Worm (Caenorhabditis elegans) whole organism, L2 larva: ENCODE results near the gene F36D4.4.

Experiments
- C34F6.9 ChIP-seq: fragments of 150-350 bp; optimal IDR thresholded peaks from 2 replicates; lab custom pipeline; 2014; ENCODE audit warnings: missing biosample characterization, missing genetic modification characterization
- R02D3.7 ChIP-seq: fragments of 150-350 bp; optimal IDR thresholded peaks from 2 replicates; lab custom pipeline; 2014; ENCODE audit warnings: missing biosample characterization, missing genetic modification characterization
- Y55F3AM.14 ChIP-seq: fragments of 200-800 bp; sonication (Bioruptor generic); optimal IDR thresholded peaks from 2 replicates; lab custom pipeline; 2018; ENCODE audit warnings: mild to moderate bottlenecking, missing genetic modification characterization, missing compliant biosample characterization
- ZK546.5 ChIP-seq: sonication (generic microtip); optimal IDR thresholded peaks from 2 replicates; lab custom pipeline; 2017; ENCODE audit warnings: missing biosample characterization, missing genetic modification characterization
- aly-2 ChIP-seq: fragments of 150-350 bp; optimal IDR thresholded peaks from 2 replicates; lab custom pipeline; 2014; ENCODE audit warnings: missing biosample characterization, missing genetic modification characterization
- ama-1 ChIP-seq: fragments of 150-350 bp; optimal IDR thresholded peaks from 2 replicates; lab custom pipeline; 2018; ENCODE audit warnings: inconsistent platforms
- blmp-1 ChIP-seq: sonication (generic microtip); optimal IDR thresholded peaks from 2 replicates; lab custom pipeline; 2017; ENCODE audit warnings: missing genetic modification characterization, mild to moderate bottlenecking, missing compliant biosample characterization, antibody characterized with exemption, moderate library complexity; ENCODE audit not compliant: insufficient read depth
- ceh-82 ChIP-seq: fragments of 150-350 bp; optimal IDR thresholded peaks from 2 replicates; lab custom pipeline; 2014; ENCODE audit warnings: missing biosample characterization, missing genetic modification characterization
- crh-2 ChIP-seq: sonication (generic microtip); optimal IDR thresholded peaks from 2 replicates; lab custom pipeline; 2017; ENCODE audit warnings: missing biosample characterization, missing genetic modification characterization
- dmd-4 ChIP-seq: sonication (generic microtip); optimal IDR thresholded peaks from 2 replicates; lab custom pipeline; 2017; ENCODE audit warnings: missing biosample characterization, missing genetic modification characterization
- egl-27 ChIP-seq: sonication (generic microtip); optimal IDR thresholded peaks from 3 replicates; lab custom pipeline; 2017; ENCODE audit warnings: missing biosample characterization, missing genetic modification reagents, missing genetic modification characterization
- elt-1 ChIP-seq: fragments of 150-350 bp; optimal IDR thresholded peaks from 2 replicates; lab custom pipeline; 2014; ENCODE audit warnings: missing biosample characterization, missing genetic modification characterization
- elt-3 ChIP-seq: sonication (generic microtip); optimal IDR thresholded peaks from 2 replicates; lab custom pipeline; 2017; ENCODE audit warnings: missing biosample characterization, missing genetic modification characterization
- fos-1 ChIP-seq: fragments of 150-350 bp; optimal IDR thresholded peaks from 2 replicates; lab custom pipeline; 2014; ENCODE audit warnings: missing biosample characterization, missing genetic modification characterization
- gmeb-1 ChIP-seq: fragments of 150-350 bp; optimal IDR thresholded peaks from 2 replicates; lab custom pipeline; 2014; ENCODE audit warnings: missing biosample characterization, missing genetic modification characterization
- lin-11 ChIP-seq: fragments of 150-350 bp; sonication (generic microtip); optimal IDR thresholded peaks from 2 replicates; lab custom pipeline; 2014; ENCODE audit warnings: missing biosample characterization, missing genetic modification characterization, inconsistent platforms, mixed read lengths
- lin-13 ChIP-seq: fragments of 150-350 bp; optimal IDR thresholded peaks from 2 replicates; lab custom pipeline; 2014; ENCODE audit warnings: missing biosample characterization, missing genetic modification reagents, missing genetic modification characterization
- mab-5 ChIP-seq: fragments of 150-350 bp; optimal IDR thresholded peaks from 2 replicates; lab custom pipeline; 2014; ENCODE audit warnings: missing biosample characterization, missing genetic modification characterization
- mbf-1 ChIP-seq: sonication (generic microtip); optimal IDR thresholded peaks from 2 replicates; lab custom pipeline; 2017; ENCODE audit warnings: missing biosample characterization, missing genetic modification characterization
- mdl-1 ChIP-seq, 2 experiments: fragments of 150-350 bp in 1 of 2; sonication (generic microtip) in 1 of 2; optimal IDR thresholded peaks; 2 replicates each; lab custom pipeline; 2017; ENCODE audit warnings: missing biosample characterization in 2 of 2, missing genetic modification characterization in 2 of 2
- nhr-10 ChIP-seq: sonication (generic microtip); optimal IDR thresholded peaks from 2 replicates; lab custom pipeline; 2017; ENCODE audit warnings: missing biosample characterization, missing genetic modification characterization
- nhr-12 ChIP-seq: fragments of 150-350 bp; optimal IDR thresholded peaks from 2 replicates; lab custom pipeline; 2014; ENCODE audit warnings: missing biosample characterization, missing genetic modification characterization
- nhr-21 ChIP-seq: fragments of 150-350 bp; optimal IDR thresholded peaks from 2 replicates; lab custom pipeline; 2014; ENCODE audit warnings: missing biosample characterization, missing genetic modification characterization
- nhr-23 ChIP-seq: fragments of 150-350 bp; optimal IDR thresholded peaks from 2 replicates; lab custom pipeline; 2014; ENCODE audit warnings: missing biosample characterization, missing genetic modification reagents, missing genetic modification characterization
- nhr-237 ChIP-seq: fragments of 150-350 bp; optimal IDR thresholded peaks from 2 replicates; lab custom pipeline; 2014; ENCODE audit warnings: missing biosample characterization, missing genetic modification characterization
- nhr-25 ChIP-seq: fragments of 150-350 bp; sonication (generic microtip); optimal IDR thresholded peaks from 3 replicates; lab custom pipeline; 2014; ENCODE audit warnings: missing biosample characterization, missing genetic modification characterization
- nhr-77 ChIP-seq: fragments of 150-350 bp; optimal IDR thresholded peaks from 2 replicates; lab custom pipeline; 2014; ENCODE audit warnings: missing biosample characterization, missing genetic modification characterization
- peb-1 ChIP-seq: fragments of 150-350 bp; optimal IDR thresholded peaks from 2 replicates; lab custom pipeline; 2014; ENCODE audit warnings: missing biosample characterization, missing genetic modification characterization
- sma-9 ChIP-seq, 2 experiments: fragments of 150-350 bp in 1 of 2; sonication (generic microtip) in 1 of 2; optimal IDR thresholded peaks; 2 replicates each; lab custom pipeline; 2014 to 2016; ENCODE audit warnings: missing genetic modification characterization in 2 of 2, mild to moderate bottlenecking in 1 of 2, missing biosample characterization in 1 of 2, missing compliant biosample characterization in 1 of 2, missing genetic modification reagents in 1 of 2, moderate library complexity in 1 of 2
- snpc-4 ChIP-seq: fragments of 150-350 bp; optimal IDR thresholded peaks from 2 replicates; lab custom pipeline; 2014; ENCODE audit warnings: missing biosample characterization, missing genetic modification characterization
- unc-39 ChIP-seq: fragments of 150-350 bp; optimal IDR thresholded peaks from 2 replicates; lab custom pipeline; 2014; ENCODE audit warnings: missing biosample characterization, missing genetic modification characterization
- ztf-11 ChIP-seq: sonication (generic microtip); optimal IDR thresholded peaks from 2 replicates; lab custom pipeline; 2017; ENCODE audit warnings: missing biosample characterization, missing genetic modification characterization
- ztf-4 ChIP-seq: fragments of 150-350 bp; optimal IDR thresholded peaks from 2 replicates; lab custom pipeline; 2014; ENCODE audit warnings: missing biosample characterization, missing genetic modification characterization

The F36D4.4 gene

DNA sequence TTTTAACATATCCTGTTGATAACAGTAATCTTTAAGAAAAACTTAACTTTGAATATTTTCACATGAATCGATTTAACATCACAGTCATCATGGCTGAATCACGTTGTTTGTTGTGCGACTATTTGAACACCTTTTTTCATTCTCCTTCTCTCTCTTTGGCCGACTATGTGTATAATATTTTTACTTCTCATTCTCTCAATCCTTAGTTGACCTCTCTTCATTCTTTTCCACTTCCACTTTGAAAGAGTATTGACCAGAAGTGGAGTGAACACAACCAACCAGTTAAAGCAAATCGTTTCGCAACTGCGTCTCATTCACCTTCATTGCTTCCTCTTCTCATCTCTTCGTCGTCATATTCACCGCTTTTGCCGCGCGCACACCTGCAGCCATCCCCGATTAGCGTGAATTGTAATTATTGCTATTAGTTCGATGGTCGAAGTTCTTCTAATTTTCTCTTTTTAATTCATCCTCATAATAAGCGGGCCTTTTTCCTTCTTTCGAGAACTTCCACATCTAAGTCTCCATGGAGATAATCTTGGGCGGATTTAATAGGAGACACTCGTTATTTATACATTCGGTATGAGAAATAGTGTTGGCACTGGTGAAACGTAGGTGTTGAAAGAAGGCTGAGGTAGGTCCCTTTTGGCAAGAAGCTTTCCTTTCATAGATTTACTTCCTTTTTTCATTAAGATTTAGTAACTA lies 19.3 kb downstream of the F36D4.4 start:
- TF ChIP-seq nhr-25 (peak; percentile 35), gmeb-1 (tag; lab: Kevin White, UChicago) (no peak)
- TF ChIP-seq, all 48 proteins: peak for 1

DNA sequence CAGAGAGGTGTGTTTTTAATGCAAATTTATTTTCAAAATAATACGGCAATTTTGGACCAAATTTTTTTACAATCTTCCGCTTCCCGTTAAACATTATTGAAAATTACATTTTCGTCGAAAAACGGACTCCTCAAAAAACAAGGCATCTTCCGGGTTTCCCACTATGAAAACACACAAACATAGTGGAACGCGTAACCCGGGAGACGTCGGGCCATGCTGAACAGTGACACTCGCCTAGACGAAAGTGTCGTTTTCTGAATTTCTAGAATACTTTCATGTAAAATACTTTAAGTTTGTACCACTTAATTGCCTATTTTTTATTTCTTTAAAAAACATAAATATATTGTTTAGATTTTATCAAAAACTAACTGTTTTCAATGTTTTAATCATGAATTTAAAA lies 22.5 kb downstream of the F36D4.4 start:
- no peak for TF ChIP-seq mab-5 (tag; lab: Kevin White, UChicago)
- TF ChIP-seq snpc-4 (tag; lab: Kevin White, UChicago): peak; percentile 95

ce11 chrV:9386143-9386542 lies 28.3 kb downstream of the F36D4.4 start, which contains the start of gene hum-2:
Gene hum-2, plus strand, starts transcription at chrV:9386175.
- TF ChIP-seq lin-13 (GFP tag; lab: Kevin White, UChicago) (no peak), ZK546.5 (tag; lab: Kevin White, UChicago) (no peak), mdl-1 (tag; optimal IDR thresholded peaks at IDR 0.05; lab: Kevin White, UChicago) (no peak), nhr-10 (no peak), nhr-12 (tag; lab: Kevin White, UChicago) (no peak)

DNA sequence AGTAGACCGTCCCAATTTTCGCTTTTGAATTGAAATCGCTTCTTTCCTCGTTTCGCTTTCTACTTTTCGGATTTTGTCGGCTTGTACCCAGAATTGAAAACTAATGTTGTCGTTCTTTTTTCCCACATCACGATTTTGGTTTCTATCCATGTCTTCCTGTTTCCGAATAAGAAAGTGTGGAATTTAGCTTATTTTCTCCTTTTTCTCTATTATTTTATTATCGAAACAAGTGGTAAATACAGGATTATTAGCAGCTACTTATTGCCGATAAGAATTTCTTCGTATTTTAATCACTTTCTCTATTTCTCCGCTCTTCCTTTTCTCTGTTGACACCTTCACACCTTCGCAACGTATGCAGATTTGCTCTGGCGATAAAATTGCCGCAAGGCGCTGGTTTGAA lies 29.5 kb downstream of the F36D4.4 start:
- TF ChIP-seq gmeb-1 (tag; lab: Kevin White, UChicago): no peak
- TF ChIP-seq mab-5 (tag; lab: Kevin White, UChicago): no peak
- no peak for TF ChIP-seq dmd-4 (tag; lab: Kevin White, UChicago)
- TF ChIP-seq Y55F3AM.14: no peak
- no peak for TF ChIP-seq elt-3 (tag; lab: Kevin White, UChicago)
- TF ChIP-seq ztf-4 (tag; lab: Kevin White, UChicago): no peak
- TF ChIP-seq ama-1 (lab: Kevin White, UChicago): no peak
- no peak for TF ChIP-seq peb-1
- no peak for TF ChIP-seq ceh-82
- TF ChIP-seq egl-27: no peak
- no peak for TF ChIP-seq nhr-25
- no peak for TF ChIP-seq sma-9 (GFP tag; optimal IDR thresholded peaks at IDR 0.05; lab: Kevin White, UChicago)
- TF ChIP-seq sma-9 (tag; optimal IDR thresholded peaks at IDR 0.05; lab: Kevin White, UChicago): no peak

DNA sequence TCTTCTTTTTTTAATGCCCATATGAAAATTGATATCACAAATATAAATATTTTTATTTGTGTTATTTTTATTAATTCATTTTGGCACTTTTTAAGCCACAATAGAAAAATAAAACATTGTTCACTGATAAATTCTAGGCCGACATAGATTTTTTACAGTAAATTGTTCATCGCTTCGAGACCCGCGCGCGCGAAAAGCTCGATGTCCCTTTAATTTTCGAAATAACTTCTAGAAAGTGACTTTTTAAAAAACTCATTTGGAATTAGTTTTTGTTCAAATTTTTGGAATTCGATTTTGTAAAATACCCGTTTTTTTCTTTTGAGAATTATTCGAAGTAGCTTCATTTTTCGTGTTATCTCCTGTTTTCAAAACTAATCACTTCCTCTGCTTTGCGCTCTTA lies 30.1 kb downstream of the F36D4.4 start:
- TF ChIP-seq mab-5 (tag; lab: Kevin White, UChicago) (no peak), elt-1 (no peak), egl-27 (no peak), nhr-21 (tag; lab: Kevin White, UChicago) (no peak), C34F6.9 (tag; lab: Kevin White, UChicago) (no peak), snpc-4 (tag; lab: Kevin White, UChicago) (no peak), nhr-237 (tag; lab: Kevin White, UChicago) (no peak), elt-3 (tag; lab: Kevin White, UChicago) (no peak), unc-39 (tag; lab: Kevin White, UChicago) (no peak), mbf-1 (tag; lab: Kevin White, UChicago) (no peak), nhr-10 (no peak), fos-1 (tag; lab: Kevin White, UChicago) (no peak), lin-11 (tag; lab: Kevin White, UChicago) (no peak), ztf-4 (tag; lab: Kevin White, UChicago) (no peak), nhr-12 (tag; lab: Kevin White, UChicago) (no peak), aly-2 (tag; lab: Kevin White, UChicago) (no peak), nhr-23 (tag; lab: Kevin White, UChicago) (no peak), ama-1 (lab: Kevin White, UChicago) (no peak)

- no peak for TF ChIP-seq ztf-11 (tag; lab: Kevin White, UChicago)
- no peak for TF ChIP-seq nhr-77 (tag; lab: Kevin White, UChicago)
- no peak for TF ChIP-seq mab-5 (tag; lab: Kevin White, UChicago)
- no peak for TF ChIP-seq sma-9 (GFP tag; optimal IDR thresholded peaks at IDR 0.05; lab: Kevin White, UChicago)
- TF ChIP-seq sma-9 (tag; optimal IDR thresholded peaks at IDR 0.05; lab: Kevin White, UChicago): no peak
- TF ChIP-seq blmp-1: no peak
- peak; percentile 76 for TF ChIP-seq fos-1 (tag; lab: Kevin White, UChicago)
- no peak for TF ChIP-seq egl-27
- no peak for TF ChIP-seq C34F6.9 (tag; lab: Kevin White, UChicago)
- TF ChIP-seq nhr-21 (tag; lab: Kevin White, UChicago): no peak
- peak; percentile 10 for TF ChIP-seq crh-2 (tag; lab: Kevin White, UChicago)
- TF ChIP-seq R02D3.7 (tag; lab: Kevin White, UChicago): no peak
Observed at ce11 chrV:9382538-9383328, 31.7 kb downstream of the F36D4.4 start.
